Fruit fly (Drosophila melanogaster) whole organism, wandering third instar larva: ENCODE data around the gene Pmm2.
A peak's percentile ranks its signal among the peaks of the same experiment; 100 is the strongest.

Experiments used
- Abd-B ChIP-seq: fragments of >200 bp; optimal IDR thresholded peaks from 2 replicates; lab custom pipeline; 2017; ENCODE audit warnings: missing biosample characterization, missing genetic modification characterization
- CG32264 ChIP-seq: fragments of 200-800 bp; sonication (Bioruptor generic); optimal IDR thresholded peaks from 2 replicates; lab custom pipeline; 2016; ENCODE audit warnings: missing biosample characterization, missing genetic modification characterization
- CG9705 ChIP-seq: fragments of 200-800 bp; sonication (Bioruptor generic); optimal IDR thresholded peaks from 2 replicates; lab custom pipeline; 2018; ENCODE audit warnings: missing biosample characterization, mild to moderate bottlenecking, missing genetic modification characterization
- CrebA ChIP-seq: fragments of 200-800 bp; sonication (Bioruptor generic); optimal IDR thresholded peaks from 2 replicates; lab custom pipeline; 2016; ENCODE audit warnings: missing biosample characterization, mild to moderate bottlenecking, missing genetic modification characterization, borderline replicate concordance
- Dfd ChIP-seq: fragments of >200 bp; optimal IDR thresholded peaks from 2 replicates; lab custom pipeline; 2017; ENCODE audit warnings: missing biosample characterization, missing genetic modification characterization
- Dif ChIP-seq: fragments of 200-275, 200-300 bp; sonication (Bioruptor generic); optimal IDR thresholded peaks from 2 replicates; lab custom pipeline; 2018; ENCODE audit warnings: missing biosample characterization, missing genetic modification characterization; ENCODE audit not compliant: partially characterized antibody
- GATAd ChIP-seq: sonication (Bioruptor generic); optimal IDR thresholded peaks from 2 replicates; lab custom pipeline; 2016; ENCODE audit warnings: missing biosample characterization, missing genetic modification characterization
- HLH106 ChIP-seq: fragments of 200-800 bp; optimal IDR thresholded peaks from 3 replicates; lab custom pipeline; 2019; ENCODE audit warnings: missing biosample characterization, mild to moderate bottlenecking, missing genetic modification characterization, moderate library complexity
- Hnf4 ChIP-seq: fragments of 200-800 bp; sonication (Bioruptor generic); optimal IDR thresholded peaks from 2 replicates; lab custom pipeline; 2016; ENCODE audit warnings: missing biosample characterization, mild to moderate bottlenecking, missing genetic modification characterization
- Hr78 ChIP-seq: fragments of >200 bp; optimal IDR thresholded peaks from 2 replicates; lab custom pipeline; 2017; ENCODE audit warnings: missing biosample characterization, missing genetic modification characterization
- Hr83 ChIP-seq: fragments of 200-300 bp; sonication (Bioruptor generic); optimal IDR thresholded peaks from 2 replicates; lab custom pipeline; 2016; ENCODE audit warnings: missing biosample characterization, mild to moderate bottlenecking, missing genetic modification characterization, moderate library complexity; ENCODE audit not compliant: poor library complexity, severe bottlenecking
- Jra ChIP-seq: sonication (Bioruptor generic); optimal IDR thresholded peaks from 2 replicates; lab custom pipeline; 2016; ENCODE audit warnings: missing biosample characterization, missing genetic modification characterization
- Mio ChIP-seq: sonication (Bioruptor generic); optimal IDR thresholded peaks from 2 replicates; lab custom pipeline; 2016; ENCODE audit warnings: missing biosample characterization, missing genetic modification characterization
- Myc ChIP-seq: fragments of >200 bp; optimal IDR thresholded peaks from 2 replicates; lab custom pipeline; 2017
- N ChIP-seq: fragments of >200 bp; optimal IDR thresholded peaks from 2 replicates; lab custom pipeline; 2018; ENCODE audit warnings: missing biosample characterization, missing external identifiers, missing genetic modification characterization
- OdsH ChIP-seq: fragments of 200-800 bp; sonication (Bioruptor generic); optimal IDR thresholded peaks from 2 replicates; lab custom pipeline; 2016; ENCODE audit warnings: missing biosample characterization, mild to moderate bottlenecking, missing genetic modification characterization
- Rel ChIP-seq, 2 experiments: fragments of 200-800 bp; sonication (Bioruptor generic) in 1 of 2; optimal IDR thresholded peaks; 2 replicates in 1 of 2; 3 replicates in 1 of 2; lab custom pipeline; 2016 to 2019; ENCODE audit warnings: mild to moderate bottlenecking in 2 of 2, missing biosample characterization in 2 of 2, missing genetic modification characterization in 2 of 2, moderate library complexity in 1 of 2
- Sp1 ChIP-seq: fragments of 200-800 bp; sonication (Bioruptor generic); optimal IDR thresholded peaks from 3 replicates; lab custom pipeline; 2019; ENCODE audit warnings: missing biosample characterization, mild to moderate bottlenecking, missing genetic modification characterization, moderate library complexity
- Vsx2 ChIP-seq: fragments of 200-300, 225-300 bp; sonication (Bioruptor generic); optimal IDR thresholded peaks from 2 replicates; lab custom pipeline; 2018; ENCODE audit warnings: missing biosample characterization, missing genetic modification characterization; ENCODE audit not compliant: partially characterized antibody
- br ChIP-seq: fragments of 200-800 bp; sonication (Bioruptor generic); optimal IDR thresholded peaks from 2 replicates; lab custom pipeline; 2016; ENCODE audit warnings: missing biosample characterization, missing genetic modification characterization
- brk ChIP-seq: fragments of 200-800 bp; sonication (Bioruptor generic); optimal IDR thresholded peaks from 2 replicates; lab custom pipeline; 2016; ENCODE audit warnings: missing biosample characterization, mild to moderate bottlenecking, missing genetic modification characterization
- dl ChIP-seq, 2 experiments: fragments of 175-275, 200-275 bp in 1 of 2; fragments of 200-275 bp in 1 of 2; sonication (Bioruptor generic); optimal IDR thresholded peaks; lab custom pipeline; 2018; ENCODE audit warnings: mild to moderate bottlenecking in 2 of 2, missing biosample characterization in 2 of 2, missing genetic modification characterization in 2 of 2, moderate library complexity in 2 of 2; ENCODE audit not compliant: partially characterized antibody in 2 of 2, insufficient read depth in 1 of 2
- dmrt93B ChIP-seq: fragments of 200-800 bp; sonication (Bioruptor generic); optimal IDR thresholded peaks from 2 replicates; lab custom pipeline; 2018; ENCODE audit warnings: missing biosample characterization, mild to moderate bottlenecking, missing genetic modification characterization
- dsf ChIP-seq: sonication (Bioruptor generic); optimal IDR thresholded peaks from 2 replicates; lab custom pipeline; 2016; ENCODE audit warnings: missing biosample characterization, missing genetic modification characterization, borderline replicate concordance
- ey ChIP-seq: fragments of 200-800 bp; sonication (Bioruptor generic); optimal IDR thresholded peaks from 2 replicates; lab custom pipeline; 2016; ENCODE audit warnings: missing biosample characterization, missing genetic modification characterization
- foxo ChIP-seq, 2 experiments: fragments of 200-800 bp; sonication (Bioruptor generic); optimal IDR thresholded peaks; 2 replicates in 1 of 2; 3 replicates in 1 of 2; lab custom pipeline; 2016 to 2017; ENCODE audit warnings: missing biosample characterization in 2 of 2, missing genetic modification characterization in 2 of 2
- fru ChIP-seq: fragments of 200-800 bp; sonication (Bioruptor generic); optimal IDR thresholded peaks from 3 replicates; lab custom pipeline; 2016; ENCODE audit warnings: missing biosample characterization, mild to moderate bottlenecking, missing genetic modification characterization
- h ChIP-seq: fragments of 200-800 bp; sonication (Bioruptor generic); optimal IDR thresholded peaks from 3 replicates; lab custom pipeline; 2016; ENCODE audit warnings: missing biosample characterization, mild to moderate bottlenecking, missing genetic modification characterization
- jim ChIP-seq: fragments of 175-275, 200-325 bp; sonication (Bioruptor generic); optimal IDR thresholded peaks from 2 replicates; lab custom pipeline; 2016; ENCODE audit warnings: missing biosample characterization, mild to moderate bottlenecking, missing genetic modification characterization
- lola ChIP-seq: fragments of >200 bp; optimal IDR thresholded peaks from 2 replicates; lab custom pipeline; 2017; ENCODE audit warnings: missing biosample characterization, missing genetic modification characterization
- pan ChIP-seq: fragments of >200 bp; optimal IDR thresholded peaks from 2 replicates; lab custom pipeline; 2017
- psq ChIP-seq: fragments of 200-800 bp; sonication (Bioruptor generic); optimal IDR thresholded peaks from 3 replicates; lab custom pipeline; 2017; ENCODE audit warnings: missing biosample characterization, mild to moderate bottlenecking, missing genetic modification characterization, moderate library complexity
- rgr ChIP-seq: fragments of 200-800 bp; sonication (Bioruptor generic); optimal IDR thresholded peaks from 3 replicates; lab custom pipeline; 2016; ENCODE audit warnings: missing biosample characterization, mild to moderate bottlenecking, missing genetic modification characterization
- sage ChIP-seq: fragments of 200-800 bp; sonication (Bioruptor generic); optimal IDR thresholded peaks from 2 replicates; lab custom pipeline; 2016; ENCODE audit warnings: missing biosample characterization, mild to moderate bottlenecking, missing genetic modification characterization
- sv ChIP-seq: fragments of 200-800 bp; sonication (Bioruptor generic); optimal IDR thresholded peaks from 3 replicates; lab custom pipeline; 2016; ENCODE audit warnings: missing biosample characterization, missing genetic modification characterization
- tai ChIP-seq: sonication (Bioruptor generic); optimal IDR thresholded peaks from 2 replicates; lab custom pipeline; 2016; ENCODE audit warnings: missing biosample characterization, missing genetic modification characterization
- usp ChIP-seq: fragments of >200 bp; optimal IDR thresholded peaks from 2 replicates; lab custom pipeline; 2017; ENCODE audit warnings: missing biosample characterization, missing genetic modification characterization
- woc ChIP-seq: sonication (Bioruptor generic); optimal IDR thresholded peaks from 2 replicates; lab custom pipeline; 2016; ENCODE audit warnings: missing biosample characterization, mild to moderate bottlenecking, missing genetic modification characterization

Gene Pmm2

DNA sequence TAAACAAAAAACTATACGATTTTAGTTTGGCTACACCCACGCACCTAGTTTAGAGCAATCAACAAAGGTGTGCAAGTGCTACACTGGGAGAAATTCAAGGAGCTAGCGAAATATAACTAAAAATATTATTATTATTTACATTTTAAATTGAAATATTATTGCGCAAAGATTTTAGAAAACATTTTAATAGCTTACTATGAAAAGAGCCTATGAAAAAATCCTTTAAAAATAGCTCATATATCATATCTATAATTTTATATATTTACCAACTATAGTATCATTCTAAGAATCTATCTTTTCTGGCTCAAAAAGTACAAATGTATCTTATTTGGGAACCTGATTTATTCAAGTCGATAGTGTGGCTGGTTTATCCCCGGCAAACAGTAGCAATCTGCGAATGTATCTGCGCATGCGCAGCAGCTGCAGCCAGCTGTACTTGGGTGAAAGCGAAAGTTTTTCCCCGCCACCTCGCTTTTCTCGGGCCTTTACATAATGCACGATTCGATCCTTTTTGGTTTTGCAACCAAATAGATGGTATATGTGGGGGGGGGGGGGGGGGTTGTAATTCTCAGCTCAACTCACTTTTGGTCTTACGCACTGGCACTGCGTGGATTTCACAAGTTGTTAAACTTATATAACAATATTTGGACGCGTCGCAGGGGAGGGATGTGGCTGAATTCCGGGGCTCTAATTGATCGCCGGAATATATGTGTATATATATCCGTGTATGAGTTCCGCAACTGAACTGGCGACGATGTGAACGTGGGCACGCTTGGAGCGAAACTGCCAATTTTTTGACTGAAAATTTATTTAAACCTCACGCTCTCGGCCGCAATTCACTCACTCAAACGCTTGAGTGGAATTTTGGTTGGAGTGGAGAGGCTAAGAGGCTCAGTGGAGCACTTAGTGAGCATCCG lies 37.7 kb upstream of the Pmm2 start, which contains the start of gene CG10657:
Gene CG10657, minus strand, starts transcription at position 789 of the 917 bp plus-strand sequence.
- TF ChIP-seq Sp1 (GFP tag; lab: Kevin White, UChicago) (peak; percentile 14), Rel (GFP tag; optimal IDR thresholded peaks at IDR 0.05; lab: Kevin White, UChicago) (no peak), Rel (tag; optimal IDR thresholded peaks at IDR 0.05; lab: Kevin White, UChicago) (peak; percentile 39), dl (GFP tag; optimal IDR thresholded peaks at IDR 0.05; lab: Kevin White, UChicago; ENCODE audit: insufficient read depth in 1 of 2, partially characterized antibody in 2 of 2) (no peak), Vsx2 (GFP tag; lab: Kevin White, UChicago) (peak; percentile 46), Hr83 (GFP tag; lab: Kevin White, UChicago) (no peak), lola (GFP tag; lab: Kevin White, UChicago) (no peak)

dm6 chr3L:12501249-12501648 lies 33.1 kb upstream of the Pmm2 start, which contains the start of the genes CG10638 and CG10681:
Gene CG10638, minus strand, starts transcription at chr3L:12501311.
Gene CG10681, plus strand, starts transcription at chr3L:12501513.
- TF ChIP-seq lola (GFP tag; lab: Kevin White, UChicago) (no peak), Hr83 (GFP tag; lab: Kevin White, UChicago) (peak; percentile 8), jim (GFP tag; lab: Kevin White, UChicago) (no peak), usp (GFP tag; lab: Kevin White, UChicago) (no peak), Abd-B (GFP tag; lab: Kevin White, UChicago) (no peak), Mio (GFP tag; lab: Kevin White, UChicago) (no peak), CG32264 (GFP tag; lab: Kevin White, UChicago) (peak; percentile 41), dsf (GFP tag; lab: Kevin White, UChicago) (peak; percentile 61), Hnf4 (GFP tag; lab: Kevin White, UChicago) (peak; percentile 79), Vsx2 (GFP tag; lab: Kevin White, UChicago) (no peak), sv (GFP tag; lab: Kevin White, UChicago) (peak; percentile 58), rgr (peak; percentile 65), Hr78 (no peak), woc (GFP tag; lab: Kevin White, UChicago) (peak; percentile 31), psq (GFP tag; lab: Kevin White, UChicago) (peak; percentile 6), HLH106 (peak; percentile 47), tai (GFP tag; lab: Kevin White, UChicago) (no peak), dmrt93B (GFP tag; lab: Kevin White, UChicago) (no peak), sage (GFP tag; lab: Kevin White, UChicago) (peak; percentile 83), Sp1 (GFP tag; lab: Kevin White, UChicago) (peak; percentile 45), N (GFP tag; lab: Kevin White, UChicago) (no peak), dl (GFP tag; optimal IDR thresholded peaks at IDR 0.05; lab: Kevin White, UChicago; ENCODE audit: insufficient read depth in 1 of 2, partially characterized antibody in 2 of 2) (no peak), fru (GFP tag; lab: Kevin White, UChicago) (peak; percentile 59), pan (no peak), Dfd (GFP tag; lab: Kevin White, UChicago) (no peak), Myc (lab: Kevin White, UChicago) (peak; percentile 1), CG9705 (GFP tag; lab: Kevin White, UChicago) (no peak), h (GFP tag; lab: Kevin White, UChicago) (peak; percentile 73), OdsH (GFP tag; lab: Kevin White, UChicago) (peak; percentile 40), GATAd (no peak), br (GFP tag; lab: Kevin White, UChicago) (peak; percentile 44), Rel (GFP tag; optimal IDR thresholded peaks at IDR 0.05; lab: Kevin White, UChicago) (no peak), Rel (tag; optimal IDR thresholded peaks at IDR 0.05; lab: Kevin White, UChicago) (peak; percentile 55), Dif (no peak), Jra (GFP tag; lab: Kevin White, UChicago) (peak; percentile 77), foxo (GFP tag; optimal IDR thresholded peaks at IDR 0.05; lab: Kevin White, UChicago) (peak in 1 of 2 experiments; percentile 68), brk (no peak), CrebA (no peak), ey (GFP tag; lab: Kevin White, UChicago) (peak; percentile 40)
